Worm (Caenorhabditis elegans): ENCODE measurements around the gene B0252.3.

Gene B0252.3

ce11 chrII:6891176-6891575, 16.4 kb downstream of the B0252.3 start:
- TF ChIP-seq efl-1 (optimal IDR thresholded peaks at IDR 0.05) (peak; percentile 14 to 22), efl-1 (GFP tag; optimal IDR thresholded peaks at IDR 0.05 in 1 of 2) (peak in 1 of 2 experiments; percentile 94), jun-1 (tag; optimal IDR thresholded peaks at IDR 0.05) (peak; percentile 60), elt-3 (tag; optimal IDR thresholded peaks at IDR 0.05) (peak in 1 of 6 experiments; percentile 21), lir-3 (tag; optimal IDR thresholded peaks at IDR 0.05; ENCODE audit: poor library complexity) (peak; percentile 29), ztf-11 (tag; optimal IDR thresholded peaks at IDR 0.05) (no peak), ztf-4 (tag; optimal IDR thresholded peaks at IDR 0.05) (peak; percentile 43), mdl-1 (tag; optimal IDR thresholded peaks at IDR 0.05) (peak in 1 of 2 experiments; percentile 95), mep-1 (tag; optimal IDR thresholded peaks at IDR 0.05) (no peak), lin-14 (GFP tag; optimal IDR thresholded peaks at IDR 0.05) (peak; percentile 88), swsn-7 (tag; optimal IDR thresholded peaks at IDR 0.05) (peak; percentile 60), dsc-1 (tag; optimal IDR thresholded peaks at IDR 0.05) (peak; percentile 7), skn-1 (tag; optimal IDR thresholded peaks at IDR 0.05) (peak; percentile 43), rnt-1 (tag; optimal IDR thresholded peaks at IDR 0.05) (peak; percentile 40), aha-1 (tag; optimal IDR thresholded peaks at IDR 0.05) (no peak), nhr-19 (GFP tag; conservative IDR thresholded peaks at IDR 0.05) (peak; percentile 96), nhr-90 (tag; optimal IDR thresholded peaks at IDR 0.05; ENCODE audit: poor library complexity) (peak; percentile 4), dpl-1 (GFP tag; optimal IDR thresholded peaks at IDR 0.05) (peak in 2 of 3 experiments; percentile 15 to 38), C16A3.4 (tag; optimal IDR thresholded peaks at IDR 0.05) (peak; percentile 70), tbx-2 (tag; optimal IDR thresholded peaks at IDR 0.05) (peak; percentile 48), xbp-1 (tag; optimal IDR thresholded peaks at IDR 0.05) (peak; percentile 14), fkh-8 (tag; optimal IDR thresholded peaks at IDR 0.05) (peak; percentile 8), sup-37 (GFP tag; optimal IDR thresholded peaks at IDR 0.05) (no peak), nhr-47 (tag; optimal IDR thresholded peaks at IDR 0.05) (peak; percentile 29), isw-1 (GFP tag; IDR thresholded peaks at IDR 0.05) (0 out of 2 replicates have a peak, but pooled peaks have one; percentile 1), unc-130 (tag; optimal IDR thresholded peaks at IDR 0.05) (peak; percentile 83), snu-23 (GFP tag; optimal IDR thresholded peaks at IDR 0.05) (peak; percentile 83), nhr-85 (tag) (peak; percentile 87), egl-27 (tag; optimal IDR thresholded peaks at IDR 0.05) (peak in 1 of 2 experiments; percentile 39), mab-9 (GFP tag; IDR thresholded peaks at IDR 0.05) (no peak), ama-1 (optimal IDR thresholded peaks at IDR 0.05) (peak; percentile 49), lsy-2 (tag; optimal IDR thresholded peaks at IDR 0.05) (peak; percentile 50 to 65), snpc-4 (tag; optimal IDR thresholded peaks at IDR 0.05) (peak; percentile 7), zip-4 (GFP tag; optimal IDR thresholded peaks at IDR 0.05) (no peak), ceh-88 (GFP tag; IDR thresholded peaks at IDR 0.05) (no peak), nhr-77 (tag; optimal IDR thresholded peaks at IDR 0.05) (no peak), nhr-20 (tag; optimal IDR thresholded peaks at IDR 0.05) (peak; percentile 81), grh-1 (GFP tag; IDR thresholded peaks at IDR 0.05) (0 out of 2 replicates have a peak, but pooled peaks have one; percentile 9), egl-13 (tag; optimal IDR thresholded peaks at IDR 0.05) (no peak), irx-1 (tag; optimal IDR thresholded peaks at IDR 0.05) (peak; percentile 5), ces-1 (GFP tag; optimal IDR thresholded peaks at IDR 0.05) (no peak), lin-35 (GFP tag; optimal IDR thresholded peaks at IDR 0.05) (peak; percentile 33 to 77), lin-39 (tag; optimal IDR thresholded peaks at IDR 0.05) (no peak), pax-3 (tag; optimal IDR thresholded peaks at IDR 0.05) (no peak), nhr-71 (tag; optimal IDR thresholded peaks at IDR 0.05) (peak; percentile 78), lin-13 (GFP tag; optimal IDR thresholded peaks at IDR 0.05) (peak; percentile 31)

Data from whole organism, L1 larva.